In the genomic region with DNA sequence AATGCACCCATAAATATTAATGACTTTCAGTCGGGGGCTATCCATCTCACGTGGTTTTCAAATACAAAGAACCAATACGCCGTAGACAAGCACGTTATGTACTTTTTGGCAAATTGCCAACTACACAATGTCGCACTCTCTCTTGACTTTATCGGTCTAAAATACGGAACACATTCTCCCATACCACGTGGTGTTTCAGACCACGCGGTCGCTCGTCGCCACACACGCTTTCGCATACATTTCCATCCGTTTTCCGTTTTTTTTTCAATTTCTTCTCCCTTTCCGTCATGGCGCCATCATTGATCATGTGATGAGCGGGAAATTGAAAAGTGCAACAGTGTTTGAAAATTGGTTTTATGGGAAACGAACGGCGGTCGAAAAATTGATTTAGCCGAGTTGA, we compare ENCODE assay signal across 3 worm cellular contexts.
TF ChIP-seq lines count a peak whose summit lies in the region.

No protein-coding gene starts in this region.

TF ChIP-seq in whole organism, L1 larva, 84 proteins besides CTCF, POLR2A, EP300 and RAD21 (continued from another document):
- peak; percentile 69 for TF ChIP-seq pag-3 (tag; optimal IDR thresholded peaks at IDR 0.05; lab: Kevin White, UChicago; ENCODE audit: borderline replicate concordance, insufficient read depth)
- TF ChIP-seq vab-15 (tag; optimal IDR thresholded peaks at IDR 0.05; lab: Kevin White, UChicago), result no peak
- peak; percentile 77 for TF ChIP-seq rnt-1 (tag; optimal IDR thresholded peaks at IDR 0.05; lab: Kevin White, UChicago)
- TF ChIP-seq nhr-20 (tag; optimal IDR thresholded peaks at IDR 0.05; lab: Kevin White, UChicago), result peak; percentile 98
- no peak for TF ChIP-seq zag-1 (tag; optimal IDR thresholded peaks at IDR 0.05; lab: Kevin White, UChicago)
- peak; percentile 38 for TF ChIP-seq sox-4 (tag; optimal IDR thresholded peaks at IDR 0.05; lab: Kevin White, UChicago)
- TF ChIP-seq unc-30 (tag; optimal IDR thresholded peaks at IDR 0.05; lab: Kevin White, UChicago), result no peak
- no peak for TF ChIP-seq fkh-10 (GFP tag; optimal IDR thresholded peaks at IDR 0.05; lab: Kevin White, UChicago)
- no peak for TF ChIP-seq nhr-77 (tag; optimal IDR thresholded peaks at IDR 0.05; lab: Kevin White, UChicago)
- no peak for TF ChIP-seq alr-1 (tag; optimal IDR thresholded peaks at IDR 0.05; lab: Kevin White, UChicago; ENCODE audit: borderline replicate concordance)
- peak; percentile 83 for TF ChIP-seq grh-1 (GFP tag; IDR thresholded peaks at IDR 0.05; lab: Robert Waterston, UW)
- TF ChIP-seq ces-1 (GFP tag; optimal IDR thresholded peaks at IDR 0.05; lab: Kevin White, UChicago), result no peak
- no peak for TF ChIP-seq nhr-11 (tag; optimal IDR thresholded peaks at IDR 0.05; lab: Kevin White, UChicago)
- TF ChIP-seq tlp-1 (tag; optimal IDR thresholded peaks at IDR 0.05; lab: Kevin White, UChicago), result no peak
- TF ChIP-seq nhr-28 (tag; optimal IDR thresholded peaks at IDR 0.05; lab: Kevin White, UChicago), result no peak
- peak; percentile 65 for TF ChIP-seq C16A3.4 (tag; optimal IDR thresholded peaks at IDR 0.05; lab: Kevin White, UChicago)
- peak; percentile 52 for TF ChIP-seq egl-13 (tag; optimal IDR thresholded peaks at IDR 0.05; lab: Kevin White, UChicago)

TF ChIP-seq in whole organism, L4 larva, 104 proteins besides CTCF, POLR2A, EP300 and RAD21 (continued from another document):
- TF ChIP-seq snpc-4 (tag; optimal IDR thresholded peaks at IDR 0.05; lab: Kevin White, UChicago) (no peak), mep-1 (tag; optimal IDR thresholded peaks at IDR 0.05; lab: Kevin White, UChicago) (peak; percentile 89), dpl-1 (GFP tag; optimal IDR thresholded peaks at IDR 0.05; lab: Kevin White, UChicago) (peak; percentile 63), T26A8.4 (GFP tag; IDR thresholded peaks at IDR 0.05; lab: Robert Waterston, UW) (peak; percentile 68), madf-5 (GFP tag; IDR thresholded peaks at IDR 0.05; lab: Robert Waterston, UW) (peak in 1 of 2 experiments; percentile 41; a peak in 1 of 4 replicates), mxl-3 (GFP tag; optimal IDR thresholded peaks at IDR 0.05; lab: Kevin White, UChicago) (peak; percentile 99), mdt-29 (GFP tag; IDR thresholded peaks at IDR 0.05; lab: Robert Waterston, UW) (peak; percentile 96), tag-97 (GFP tag; IDR thresholded peaks at IDR 0.05; lab: Robert Waterston, UW) (no peak), sdz-12 (GFP tag; optimal IDR thresholded peaks at IDR 0.05; lab: Kevin White, UChicago) (peak; percentile 24), aly-2 (tag; optimal IDR thresholded peaks at IDR 0.05; lab: Kevin White, UChicago) (no peak), ztf-7 (tag; optimal IDR thresholded peaks at IDR 0.05; lab: Kevin White, UChicago) (peak; percentile 59), skn-1 (tag; optimal IDR thresholded peaks at IDR 0.05; lab: Kevin White, UChicago) (no peak), lim-7 (GFP tag; IDR thresholded peaks at IDR 0.05; lab: Robert Waterston, UW) (no peak), zfp-2 (tag; optimal IDR thresholded peaks at IDR 0.05; lab: Kevin White, UChicago) (no peak), daf-19 (GFP tag; conservative IDR thresholded peaks at IDR 0.05; lab: Robert Waterston, UW) (no peak), nhr-25 (tag; optimal IDR thresholded peaks at IDR 0.05; lab: Kevin White, UChicago; ENCODE audit: borderline replicate concordance, insufficient read depth) (peak; percentile 21)

TF ChIP-seq in whole organism, young adult, 124 proteins besides CTCF, POLR2A, EP300 and RAD21 (continued from another document):
- TF ChIP-seq nfyb-1 (GFP tag; IDR thresholded peaks at IDR 0.05; lab: Robert Waterston, UW), result peak; percentile 91
- peak; percentile 88 for TF ChIP-seq nhr-80 (tag; optimal IDR thresholded peaks at IDR 0.05; lab: Kevin White, UChicago)
- peak; percentile 58 for TF ChIP-seq F52B5.7 (tag; optimal IDR thresholded peaks at IDR 0.05; lab: Kevin White, UChicago)
TF ChIP-seq in whole organism, young adult: peak in this region for 49.
